Fruit fly (Drosophila melanogaster): ENCODE results near the gene kuz.

dm6 chr2L:13613720-13614119 is 63.8 kb downstream of the kuz start:
- TF ChIP-seq CG10565 (GFP tag; optimal IDR thresholded peaks at IDR 0.05), result no peak
- no peak for TF ChIP-seq NC2α (GFP tag; optimal IDR thresholded peaks at IDR 0.05)
